Fruit fly (Drosophila melanogaster): ENCODE data around the gene CG43127.

- no peak for TF ChIP-seq pan (optimal IDR thresholded peaks at IDR 0.05)
- TF ChIP-seq foxo (GFP tag; optimal IDR thresholded peaks at IDR 0.05), result no peak
- no peak for TF ChIP-seq Sp1 (GFP tag; optimal IDR thresholded peaks at IDR 0.05)
- no peak for TF ChIP-seq rgr (GFP tag; optimal IDR thresholded peaks at IDR 0.05)
- TF ChIP-seq Hnf4 (GFP tag; optimal IDR thresholded peaks at IDR 0.05), result no peak
- no peak for TF ChIP-seq sv (GFP tag; optimal IDR thresholded peaks at IDR 0.05)
- TF ChIP-seq N (GFP tag; optimal IDR thresholded peaks at IDR 0.05), result no peak
- TF ChIP-seq HLH106 (tag; optimal IDR thresholded peaks at IDR 0.05), result no peak
- TF ChIP-seq Jra (GFP tag; optimal IDR thresholded peaks at IDR 0.05), result no peak
- TF ChIP-seq CrebA (GFP tag; optimal IDR thresholded peaks at IDR 0.05; ENCODE audit: borderline replicate concordance), result no peak
- TF ChIP-seq brk (GFP tag; optimal IDR thresholded peaks at IDR 0.05), result no peak
- TF ChIP-seq jim (GFP tag; optimal IDR thresholded peaks at IDR 0.05), result no peak
- TF ChIP-seq Rel (GFP tag; optimal IDR thresholded peaks at IDR 0.05), result no peak
- TF ChIP-seq Rel (tag; optimal IDR thresholded peaks at IDR 0.05), result no peak
- TF ChIP-seq psq (GFP tag; optimal IDR thresholded peaks at IDR 0.05), result no peak
Observed at dm6 chr3L:10651271-10651670, 25.9 kb upstream of the CG43127 start.
